Worm (Caenorhabditis elegans) whole organism, midembryonic: ENCODE measurements around the gene bbln-1.

ENCODE experiments used
- T22C8.4 ChIP-seq: fragments of 200-800 bp; sonication (Bioruptor generic); IDR thresholded peaks from 2 replicates; pipeline ENCODE4 v1.3.6; 2022; ENCODE audit warnings: missing genetic modification characterization, missing compliant biosample characterization
- cog-1 ChIP-seq: sonication (generic microtip); optimal IDR thresholded peaks from 2 replicates; lab custom pipeline; 2016; ENCODE audit warnings: missing genetic modification characterization, missing compliant biosample characterization
- flt-1 ChIP-seq: fragments of 200-800 bp; sonication (Bioruptor generic); IDR thresholded peaks from 2 replicates; pipeline ENCODE4 v1.3.6; 2022; ENCODE audit warnings: missing genetic modification characterization, missing compliant biosample characterization
- klf-2 ChIP-seq: fragments of 200-800 bp; sonication (Bioruptor generic); conservative IDR thresholded peaks from 2 replicates; pipeline ENCODE4 v1.3.6; 2022; ENCODE audit warnings: missing genetic modification reagents, missing genetic modification characterization, missing compliant biosample characterization
- med-1 ChIP-seq: sonication (generic microtip); optimal IDR thresholded peaks from 2 replicates; lab custom pipeline; 2017; ENCODE audit warnings: missing genetic modification characterization, mild to moderate bottlenecking, missing compliant biosample characterization, antibody characterized with exemption, missing genetic modification reagents; ENCODE audit not compliant: insufficient read depth
- ref-1 ChIP-seq: fragments of 200-800 bp; sonication (Bioruptor generic); conservative IDR thresholded peaks from 2 replicates; pipeline ENCODE4 v1.3.6; 2022; ENCODE audit warnings: missing genetic modification reagents, missing genetic modification characterization, missing compliant biosample characterization
- tab-1 ChIP-seq: fragments of 200-800 bp; sonication (Bioruptor generic); IDR thresholded peaks from 2 replicates; pipeline ENCODE4 v1.3.6; 2022; ENCODE audit warnings: missing genetic modification characterization, missing compliant biosample characterization
- ztf-23 ChIP-seq: fragments of 200-800 bp; sonication (Bioruptor generic); IDR thresholded peaks from 2 replicates; pipeline ENCODE4 v1.3.6; 2022; ENCODE audit warnings: missing genetic modification reagents, missing genetic modification characterization, missing compliant biosample characterization
- ztf-29 ChIP-seq: fragments of 200-800 bp; sonication (Bioruptor generic); IDR thresholded peaks from 2 replicates; pipeline ENCODE4 v1.3.6; 2022; ENCODE audit warnings: missing genetic modification reagents, missing genetic modification characterization, missing compliant biosample characterization

Gene bbln-1

ce11 chrX:3170456-3170855, 18.2 kb upstream of the bbln-1 start, which contains the start of gene C15C7.6:
Gene C15C7.6 (minus strand): TSS chrX:3170556.
- no peak for TF ChIP-seq med-1
- TF ChIP-seq ztf-29 (GFP tag; lab: Robert Waterston, UW): no peak
- TF ChIP-seq cog-1 (tag; lab: Kevin White, UChicago): no peak

- TF ChIP-seq cog-1 (tag; lab: Kevin White, UChicago): no peak
- no peak for TF ChIP-seq ztf-29 (GFP tag; lab: Robert Waterston, UW)
- TF ChIP-seq ref-1 (GFP tag; lab: Robert Waterston, UW): no peak
- TF ChIP-seq med-1: no peak
Measured at ce11 chrX:3165569-3165968, 13.3 kb upstream of the bbln-1 start, which contains the start of gene pfut-1. Gene pfut-1 (plus strand): TSS chrX:3165826.

ce11 chrX:3163972-3164575, 11.8 kb upstream of the bbln-1 start, which contains the start of gene syx-6:
Gene syx-6 (plus strand): TSS chrX:3164525.
- TF ChIP-seq med-1: no peak

- TF ChIP-seq klf-2 (GFP tag; lab: Robert Waterston, UW) (no peak), ztf-23 (GFP tag; lab: Robert Waterston, UW) (no peak), cog-1 (tag; lab: Kevin White, UChicago) (peak; percentile 24), T22C8.4 (GFP tag; lab: Robert Waterston, UW) (0 out of 2 replicates have a peak, but pooled peaks have one; percentile 27)
Measured at ce11 chrX:3159542-3159941, 7.3 kb upstream of the bbln-1 start, which contains the start of gene gcc-1. Gene gcc-1 (plus strand): TSS chrX:3159940.

ce11 chrX:3156062-3156791, 4.0 kb upstream of the bbln-1 start:
- TF ChIP-seq ztf-23 (GFP tag; lab: Robert Waterston, UW): no peak
- no peak for TF ChIP-seq ztf-29 (GFP tag; lab: Robert Waterston, UW)
- no peak for TF ChIP-seq cog-1 (tag; lab: Kevin White, UChicago)
- TF ChIP-seq med-1: no peak
- TF ChIP-seq T22C8.4 (GFP tag; lab: Robert Waterston, UW): no peak
- TF ChIP-seq tab-1: no peak
- no peak for TF ChIP-seq klf-2 (GFP tag; lab: Robert Waterston, UW)
- no peak for TF ChIP-seq ref-1 (GFP tag; lab: Robert Waterston, UW)
- TF ChIP-seq flt-1 (GFP tag; lab: Robert Waterston, UW): no peak

ce11 chrX:3155111-3155843, 3.0 kb upstream of the bbln-1 start:
- no peak for TF ChIP-seq cog-1 (tag; lab: Kevin White, UChicago)
- no peak for TF ChIP-seq T22C8.4 (GFP tag; lab: Robert Waterston, UW)
- TF ChIP-seq tab-1: no peak
- no peak for TF ChIP-seq med-1
- no peak for TF ChIP-seq flt-1 (GFP tag; lab: Robert Waterston, UW)
- no peak for TF ChIP-seq ztf-23 (GFP tag; lab: Robert Waterston, UW)
- TF ChIP-seq ztf-29 (GFP tag; lab: Robert Waterston, UW): no peak
- TF ChIP-seq klf-2 (GFP tag; lab: Robert Waterston, UW): no peak
- TF ChIP-seq ref-1 (GFP tag; lab: Robert Waterston, UW): no peak

ce11 chrX:3154562-3154961, 2.3 kb upstream of the bbln-1 start:
- TF ChIP-seq T22C8.4 (GFP tag; lab: Robert Waterston, UW) (no peak), ztf-23 (GFP tag; lab: Robert Waterston, UW) (no peak)

- TF ChIP-seq T22C8.4 (GFP tag; lab: Robert Waterston, UW): no peak
- no peak for TF ChIP-seq flt-1 (GFP tag; lab: Robert Waterston, UW)
- TF ChIP-seq ref-1 (GFP tag; lab: Robert Waterston, UW): no peak
Measured at ce11 chrX:3153133-3153532, 872 bp upstream of the bbln-1 start.

- TF ChIP-seq med-1: no peak
- TF ChIP-seq ref-1 (GFP tag; lab: Robert Waterston, UW): no peak
- no peak for TF ChIP-seq ztf-23 (GFP tag; lab: Robert Waterston, UW)
Measured at ce11 chrX:3145265-3145664, 7.0 kb downstream of the bbln-1 start, which contains the start of gene C15C7.4. Gene C15C7.4 (plus strand): TSS chrX:3145565.

ce11 chrX:3141704-3142103, 10.6 kb downstream of the bbln-1 start:
- no peak for TF ChIP-seq cog-1 (tag; lab: Kevin White, UChicago)
- no peak for TF ChIP-seq klf-2 (GFP tag; lab: Robert Waterston, UW)
- TF ChIP-seq ztf-29 (GFP tag; lab: Robert Waterston, UW): no peak
- no peak for TF ChIP-seq tab-1
- no peak for TF ChIP-seq ref-1 (GFP tag; lab: Robert Waterston, UW)
- no peak for TF ChIP-seq T22C8.4 (GFP tag; lab: Robert Waterston, UW)
- TF ChIP-seq med-1: no peak
- TF ChIP-seq flt-1 (GFP tag; lab: Robert Waterston, UW): no peak
